Fruit fly (Drosophila melanogaster) whole organism, wandering third instar larva: Measurements from ENCODE around the gene Nab2.

Experiments used
- Abd-B ChIP-seq: fragments of >200 bp; optimal IDR thresholded peaks from 2 replicates; lab custom pipeline; 2017; ENCODE audit warnings: missing biosample characterization, missing genetic modification characterization
- CG32264 ChIP-seq: fragments of 200-800 bp; sonication (Bioruptor generic); optimal IDR thresholded peaks from 2 replicates; lab custom pipeline; 2016; ENCODE audit warnings: missing biosample characterization, missing genetic modification characterization
- CG9705 ChIP-seq: fragments of 200-800 bp; sonication (Bioruptor generic); optimal IDR thresholded peaks from 2 replicates; lab custom pipeline; 2018; ENCODE audit warnings: missing biosample characterization, mild to moderate bottlenecking, missing genetic modification characterization
- CrebA ChIP-seq: fragments of 200-800 bp; sonication (Bioruptor generic); optimal IDR thresholded peaks from 2 replicates; lab custom pipeline; 2016; ENCODE audit warnings: missing biosample characterization, mild to moderate bottlenecking, missing genetic modification characterization, borderline replicate concordance
- Dfd ChIP-seq: fragments of >200 bp; optimal IDR thresholded peaks from 2 replicates; lab custom pipeline; 2017; ENCODE audit warnings: missing biosample characterization, missing genetic modification characterization
- GATAd ChIP-seq: sonication (Bioruptor generic); optimal IDR thresholded peaks from 2 replicates; lab custom pipeline; 2016; ENCODE audit warnings: missing biosample characterization, missing genetic modification characterization
- HLH106 ChIP-seq: fragments of 200-800 bp; optimal IDR thresholded peaks from 3 replicates; lab custom pipeline; 2019; ENCODE audit warnings: missing biosample characterization, mild to moderate bottlenecking, missing genetic modification characterization, moderate library complexity
- Hnf4 ChIP-seq: fragments of 200-800 bp; sonication (Bioruptor generic); optimal IDR thresholded peaks from 2 replicates; lab custom pipeline; 2016; ENCODE audit warnings: missing biosample characterization, mild to moderate bottlenecking, missing genetic modification characterization
- Hr78 ChIP-seq: fragments of >200 bp; optimal IDR thresholded peaks from 2 replicates; lab custom pipeline; 2017; ENCODE audit warnings: missing biosample characterization, missing genetic modification characterization
- Hr83 ChIP-seq: fragments of 200-300 bp; sonication (Bioruptor generic); optimal IDR thresholded peaks from 2 replicates; lab custom pipeline; 2016; ENCODE audit warnings: missing biosample characterization, mild to moderate bottlenecking, missing genetic modification characterization, moderate library complexity; ENCODE audit not compliant: poor library complexity, severe bottlenecking
- Jra ChIP-seq: sonication (Bioruptor generic); optimal IDR thresholded peaks from 2 replicates; lab custom pipeline; 2016; ENCODE audit warnings: missing biosample characterization, missing genetic modification characterization
- Mio ChIP-seq: sonication (Bioruptor generic); optimal IDR thresholded peaks from 2 replicates; lab custom pipeline; 2016; ENCODE audit warnings: missing biosample characterization, missing genetic modification characterization
- Myc ChIP-seq: fragments of >200 bp; optimal IDR thresholded peaks from 2 replicates; lab custom pipeline; 2017
- OdsH ChIP-seq: fragments of 200-800 bp; sonication (Bioruptor generic); optimal IDR thresholded peaks from 2 replicates; lab custom pipeline; 2016; ENCODE audit warnings: missing biosample characterization, mild to moderate bottlenecking, missing genetic modification characterization
- Rel ChIP-seq, 2 experiments: fragments of 200-800 bp; sonication (Bioruptor generic) in 1 of 2; optimal IDR thresholded peaks; 2 replicates in 1 of 2; 3 replicates in 1 of 2; lab custom pipeline; 2016 to 2019; ENCODE audit warnings: mild to moderate bottlenecking in 2 of 2, missing biosample characterization in 2 of 2, missing genetic modification characterization in 2 of 2, moderate library complexity in 1 of 2
- Sp1 ChIP-seq: fragments of 200-800 bp; sonication (Bioruptor generic); optimal IDR thresholded peaks from 3 replicates; lab custom pipeline; 2019; ENCODE audit warnings: missing biosample characterization, mild to moderate bottlenecking, missing genetic modification characterization, moderate library complexity
- Vsx2 ChIP-seq: fragments of 200-300, 225-300 bp; sonication (Bioruptor generic); optimal IDR thresholded peaks from 2 replicates; lab custom pipeline; 2018; ENCODE audit warnings: missing biosample characterization, missing genetic modification characterization; ENCODE audit not compliant: partially characterized antibody
- br ChIP-seq: fragments of 200-800 bp; sonication (Bioruptor generic); optimal IDR thresholded peaks from 2 replicates; lab custom pipeline; 2016; ENCODE audit warnings: missing biosample characterization, missing genetic modification characterization
- dl ChIP-seq, 2 experiments: fragments of 175-275, 200-275 bp in 1 of 2; fragments of 200-275 bp in 1 of 2; sonication (Bioruptor generic); optimal IDR thresholded peaks; lab custom pipeline; 2018; ENCODE audit warnings: mild to moderate bottlenecking in 2 of 2, missing biosample characterization in 2 of 2, missing genetic modification characterization in 2 of 2, moderate library complexity in 2 of 2; ENCODE audit not compliant: partially characterized antibody in 2 of 2, insufficient read depth in 1 of 2
- dmrt93B ChIP-seq: fragments of 200-800 bp; sonication (Bioruptor generic); optimal IDR thresholded peaks from 2 replicates; lab custom pipeline; 2018; ENCODE audit warnings: missing biosample characterization, mild to moderate bottlenecking, missing genetic modification characterization
- dsf ChIP-seq: sonication (Bioruptor generic); optimal IDR thresholded peaks from 2 replicates; lab custom pipeline; 2016; ENCODE audit warnings: missing biosample characterization, missing genetic modification characterization, borderline replicate concordance
- ey ChIP-seq: fragments of 200-800 bp; sonication (Bioruptor generic); optimal IDR thresholded peaks from 2 replicates; lab custom pipeline; 2016; ENCODE audit warnings: missing biosample characterization, missing genetic modification characterization
- foxo ChIP-seq, 2 experiments: fragments of 200-800 bp; sonication (Bioruptor generic); optimal IDR thresholded peaks; 2 replicates in 1 of 2; 3 replicates in 1 of 2; lab custom pipeline; 2016 to 2017; ENCODE audit warnings: missing biosample characterization in 2 of 2, missing genetic modification characterization in 2 of 2
- fru ChIP-seq: fragments of 200-800 bp; sonication (Bioruptor generic); optimal IDR thresholded peaks from 3 replicates; lab custom pipeline; 2016; ENCODE audit warnings: missing biosample characterization, mild to moderate bottlenecking, missing genetic modification characterization
- h ChIP-seq: fragments of 200-800 bp; sonication (Bioruptor generic); optimal IDR thresholded peaks from 3 replicates; lab custom pipeline; 2016; ENCODE audit warnings: missing biosample characterization, mild to moderate bottlenecking, missing genetic modification characterization
- jim ChIP-seq: fragments of 175-275, 200-325 bp; sonication (Bioruptor generic); optimal IDR thresholded peaks from 2 replicates; lab custom pipeline; 2016; ENCODE audit warnings: missing biosample characterization, mild to moderate bottlenecking, missing genetic modification characterization
- pan ChIP-seq: fragments of >200 bp; optimal IDR thresholded peaks from 2 replicates; lab custom pipeline; 2017
- psq ChIP-seq: fragments of 200-800 bp; sonication (Bioruptor generic); optimal IDR thresholded peaks from 3 replicates; lab custom pipeline; 2017; ENCODE audit warnings: missing biosample characterization, mild to moderate bottlenecking, missing genetic modification characterization, moderate library complexity
- sage ChIP-seq: fragments of 200-800 bp; sonication (Bioruptor generic); optimal IDR thresholded peaks from 2 replicates; lab custom pipeline; 2016; ENCODE audit warnings: missing biosample characterization, mild to moderate bottlenecking, missing genetic modification characterization
- sv ChIP-seq: fragments of 200-800 bp; sonication (Bioruptor generic); optimal IDR thresholded peaks from 3 replicates; lab custom pipeline; 2016; ENCODE audit warnings: missing biosample characterization, missing genetic modification characterization
- tai ChIP-seq: sonication (Bioruptor generic); optimal IDR thresholded peaks from 2 replicates; lab custom pipeline; 2016; ENCODE audit warnings: missing biosample characterization, missing genetic modification characterization
- usp ChIP-seq: fragments of >200 bp; optimal IDR thresholded peaks from 2 replicates; lab custom pipeline; 2017; ENCODE audit warnings: missing biosample characterization, missing genetic modification characterization
- woc ChIP-seq: sonication (Bioruptor generic); optimal IDR thresholded peaks from 2 replicates; lab custom pipeline; 2016; ENCODE audit warnings: missing biosample characterization, mild to moderate bottlenecking, missing genetic modification characterization

Nab2 gene

DNA sequence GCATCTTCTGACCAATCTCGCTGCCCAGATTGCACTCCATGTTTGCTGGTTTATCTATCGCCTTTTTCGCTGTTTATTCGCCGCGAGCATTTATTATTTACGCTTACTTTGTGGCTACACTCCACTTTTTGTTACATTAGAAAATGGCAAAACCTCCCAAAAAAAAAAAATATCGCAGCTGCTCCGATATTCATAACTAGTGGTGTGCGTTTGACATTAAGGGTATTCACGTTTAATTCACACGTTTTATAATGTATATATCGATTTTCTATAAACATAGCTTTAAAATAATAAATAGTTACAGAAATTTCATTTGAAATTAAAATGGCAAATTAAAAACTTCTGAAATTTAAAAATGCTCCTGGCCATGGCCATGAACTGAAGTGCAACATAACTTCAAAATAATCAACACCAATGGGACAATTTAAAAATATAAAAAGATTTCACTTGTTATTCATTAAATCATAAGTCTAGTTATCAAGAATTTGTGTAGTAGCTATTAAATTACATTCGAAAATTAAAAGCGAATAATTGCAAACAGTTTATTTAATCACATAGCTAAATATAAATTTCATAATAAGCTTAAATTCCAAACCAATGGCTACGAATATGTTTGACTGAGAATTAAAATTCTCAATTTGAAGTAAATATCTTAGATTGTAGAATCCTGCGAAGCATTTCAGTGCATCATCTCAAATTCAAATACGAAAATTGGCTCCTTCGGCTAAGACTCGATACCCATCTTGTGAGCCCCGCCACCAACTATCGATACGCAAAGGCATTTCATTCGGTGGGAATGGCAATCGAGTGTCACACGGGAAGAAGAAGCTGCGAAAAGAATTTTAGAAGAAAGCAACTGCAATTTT, at the start of gene Nab2, which contains the start of gene BRWD3:
Gene Nab2, minus strand, starts transcription at position 203 of the 866 bp plus-strand sequence.
Gene BRWD3, plus strand, starts transcription at position 784 of the 866 bp plus-strand sequence.
- TF ChIP-seq Rel (GFP tag; optimal IDR thresholded peaks at IDR 0.05; lab: Kevin White, UChicago) = no peak
- TF ChIP-seq Rel (tag; optimal IDR thresholded peaks at IDR 0.05; lab: Kevin White, UChicago) = no peak
- no peak for TF ChIP-seq pan
- no peak for TF ChIP-seq usp (GFP tag; lab: Kevin White, UChicago)
- TF ChIP-seq CrebA (GFP tag; lab: Kevin White, UChicago) = no peak
- peak; percentile 28 for TF ChIP-seq sv (GFP tag; lab: Kevin White, UChicago)
- TF ChIP-seq fru (GFP tag; lab: Kevin White, UChicago) = no peak
- TF ChIP-seq foxo (GFP tag; optimal IDR thresholded peaks at IDR 0.05; lab: Kevin White, UChicago) = peak in 1 of 2 experiments; percentile 32
- TF ChIP-seq Dfd = no peak
- TF ChIP-seq jim (GFP tag; lab: Kevin White, UChicago) = no peak
- no peak for TF ChIP-seq dsf (GFP tag; lab: Kevin White, UChicago)
- no peak for TF ChIP-seq GATAd (GFP tag; lab: Kevin White, UChicago)
- no peak for TF ChIP-seq Hr78
- no peak for TF ChIP-seq woc (GFP tag; lab: Kevin White, UChicago)
- peak; percentile 15 for TF ChIP-seq CG9705
- no peak for TF ChIP-seq OdsH (GFP tag; lab: Kevin White, UChicago)
- peak; percentile 66 for TF ChIP-seq Hr83 (GFP tag; lab: Kevin White, UChicago)
- no peak for TF ChIP-seq Sp1 (GFP tag; lab: Kevin White, UChicago)
- TF ChIP-seq ey (GFP tag; lab: Kevin White, UChicago) = peak; percentile 31
- TF ChIP-seq Myc = peak; percentile 26
- no peak for TF ChIP-seq Abd-B (GFP tag; lab: Kevin White, UChicago)
- TF ChIP-seq Jra = no peak
- TF ChIP-seq psq (GFP tag; lab: Kevin White, UChicago) = peak; percentile 48
- no peak for TF ChIP-seq Hnf4 (GFP tag; lab: Kevin White, UChicago)
- no peak for TF ChIP-seq Mio (GFP tag; lab: Kevin White, UChicago)
- TF ChIP-seq sage (GFP tag; lab: Kevin White, UChicago) = no peak
- TF ChIP-seq HLH106 = peak; percentile 7

DNA sequence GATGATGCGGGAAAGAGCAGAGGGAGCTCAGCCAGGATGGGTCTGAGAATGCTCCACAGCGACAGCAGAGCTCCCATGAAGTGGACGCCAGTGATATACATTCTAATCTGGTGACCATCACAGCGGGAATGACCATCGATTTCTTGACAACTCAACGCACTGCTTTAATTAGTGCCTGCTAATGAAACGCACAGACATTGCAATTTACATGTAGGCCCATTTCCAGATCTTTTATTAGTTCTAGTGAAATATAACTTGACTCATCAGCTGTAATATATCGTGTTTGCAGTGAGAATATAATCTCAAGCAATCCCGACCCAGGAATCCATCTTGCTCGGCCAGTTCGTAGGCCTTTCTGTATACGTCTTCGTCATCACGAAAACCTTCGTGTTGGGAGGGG, 48.9 kb upstream of the Nab2 start, which contains the start of gene CG42811:
Gene CG42811, minus strand, starts transcription at position 101 of the 400 bp plus-strand sequence.
- TF ChIP-seq tai (no peak), dmrt93B (GFP tag; lab: Kevin White, UChicago) (no peak)

dm6 chr3R:24364880-24365604, 46.8 kb upstream of the Nab2 start, which contains the start of the genes CG17784 and CG13613:
TSS of gene CG17784 (minus strand) at chr3R:24364980.
TSS of gene CG13613 (plus strand) at chr3R:24365554.
- TF ChIP-seq Jra = no peak
- no peak for TF ChIP-seq CrebA (GFP tag; lab: Kevin White, UChicago)
- TF ChIP-seq usp (GFP tag; lab: Kevin White, UChicago) = no peak
- TF ChIP-seq h = no peak
- TF ChIP-seq Hr78 = no peak
- TF ChIP-seq Vsx2 = no peak
- TF ChIP-seq dl (GFP tag; optimal IDR thresholded peaks at IDR 0.05; lab: Kevin White, UChicago; ENCODE audit: insufficient read depth in 1 of 2, partially characterized antibody in 2 of 2) = no peak
- TF ChIP-seq CG32264 (GFP tag; lab: Kevin White, UChicago) = no peak
- TF ChIP-seq dsf (GFP tag; lab: Kevin White, UChicago) = no peak
- no peak for TF ChIP-seq Dfd
- TF ChIP-seq Abd-B (GFP tag; lab: Kevin White, UChicago) = no peak
- TF ChIP-seq Sp1 (GFP tag; lab: Kevin White, UChicago) = no peak
- TF ChIP-seq psq (GFP tag; lab: Kevin White, UChicago) = no peak
- no peak for TF ChIP-seq br (GFP tag; lab: Kevin White, UChicago)
- TF ChIP-seq sage (GFP tag; lab: Kevin White, UChicago) = no peak
- TF ChIP-seq HLH106 = no peak
- TF ChIP-seq GATAd (GFP tag; lab: Kevin White, UChicago) = no peak
